Worm (Caenorhabditis elegans): ENCODE data around the gene lys-1.

DNA sequence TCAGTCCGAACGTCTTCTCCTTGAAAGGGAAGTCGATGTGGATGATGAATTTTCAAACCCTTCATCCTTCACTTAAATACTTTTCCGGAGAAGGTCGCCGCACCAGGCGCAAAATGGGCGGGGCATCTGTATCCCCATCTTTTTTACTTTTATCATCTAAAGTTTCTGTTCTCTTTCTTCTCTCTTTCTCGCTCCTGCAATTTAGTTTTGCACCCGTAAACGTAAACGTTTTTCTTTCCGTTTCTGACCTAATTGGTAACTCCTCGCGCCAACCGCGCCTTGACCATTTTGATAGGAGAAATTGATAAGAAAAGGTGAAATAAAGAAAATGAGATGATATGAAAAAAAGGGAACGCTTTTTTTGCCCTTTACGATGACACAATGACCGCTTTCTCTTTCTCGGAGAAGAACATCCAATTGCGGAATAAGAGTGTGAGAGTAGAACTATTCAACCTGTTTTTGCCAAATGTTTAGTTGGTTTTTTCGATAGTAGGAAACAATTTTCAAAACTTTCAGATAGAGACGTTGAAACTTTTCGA lies 15.2 kb downstream of the lys-1 start, which contains the start of gene col-149:
- TF ChIP-seq skn-1 (tag; optimal IDR thresholded peaks at IDR 0.05) (no peak), blmp-1 (tag; optimal IDR thresholded peaks at IDR 0.05) (peak; percentile 99), nhr-76 (tag; optimal IDR thresholded peaks at IDR 0.05) (no peak), egl-27 (tag; optimal IDR thresholded peaks at IDR 0.05) (no peak), nhr-28 (tag; optimal IDR thresholded peaks at IDR 0.05) (no peak), jun-1 (tag; optimal IDR thresholded peaks at IDR 0.05) (no peak), unc-30 (tag; optimal IDR thresholded peaks at IDR 0.05) (no peak), lin-39 (tag; optimal IDR thresholded peaks at IDR 0.05) (no peak), pag-3 (tag; optimal IDR thresholded peaks at IDR 0.05; ENCODE audit: borderline replicate concordance, insufficient read depth) (no peak), lin-14 (GFP tag; optimal IDR thresholded peaks at IDR 0.05) (peak; percentile 20), tlp-1 (tag; optimal IDR thresholded peaks at IDR 0.05) (no peak)
